Worm (Caenorhabditis elegans) whole organism, midembryonic: ENCODE data around the gene srt-55.

Source experiments
- klf-2 ChIP-seq: fragments of 200-800 bp; sonication (Bioruptor generic); conservative IDR thresholded peaks from 2 replicates; pipeline ENCODE4 v1.3.6; 2022; ENCODE audit warnings: missing genetic modification reagents, missing genetic modification characterization, missing compliant biosample characterization
- tab-1 ChIP-seq: fragments of 200-800 bp; sonication (Bioruptor generic); IDR thresholded peaks from 2 replicates; pipeline ENCODE4 v1.3.6; 2022; ENCODE audit warnings: missing genetic modification characterization, missing compliant biosample characterization
- ztf-23 ChIP-seq: fragments of 200-800 bp; sonication (Bioruptor generic); IDR thresholded peaks from 2 replicates; pipeline ENCODE4 v1.3.6; 2022; ENCODE audit warnings: missing genetic modification reagents, missing genetic modification characterization, missing compliant biosample characterization

DNA sequence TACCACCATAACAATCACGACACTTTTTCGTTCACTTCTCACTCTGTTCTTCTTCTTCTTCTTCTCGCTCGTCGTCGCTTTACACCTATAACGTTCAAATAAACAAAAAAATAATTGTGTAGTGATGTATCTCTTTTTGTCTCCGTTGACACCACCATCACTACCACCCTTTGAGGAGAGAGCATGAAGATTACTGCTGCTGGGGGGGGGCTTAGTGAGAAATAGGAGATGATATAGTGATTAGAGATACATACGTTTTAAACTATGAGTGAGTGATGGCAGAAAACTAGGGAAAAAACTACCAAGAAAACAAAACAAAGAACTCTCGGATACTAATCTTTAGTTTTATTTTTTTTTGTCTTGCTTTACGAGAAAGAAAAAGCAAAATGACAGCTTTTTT lies 20.1 kb upstream of the srt-55 start:
- TF ChIP-seq tab-1 (GFP tag; lab: Robert Waterston, UW): no peak
- TF ChIP-seq ztf-23: no peak
- no peak for TF ChIP-seq klf-2
